Worm (Caenorhabditis elegans) whole organism, L1 larva: Measurements from ENCODE around the gene D1022.4.
"Not testable (repeated sequence)": the region's sequence is repeated elsewhere in the genome, so short reads cannot be mapped to it uniquely, and the experiment has no call there.

Source experiments
- C34B4.2 ChIP-seq: sonication (generic microtip); optimal IDR thresholded peaks from 2 replicates; lab custom pipeline; 2017; ENCODE audit warnings: mild to moderate bottlenecking, missing genetic modification characterization, missing compliant biosample characterization
- alr-1 ChIP-seq: fragments of 200-800 bp; sonication (Bioruptor generic); optimal IDR thresholded peaks from 2 replicates; lab custom pipeline; 2018; ENCODE audit warnings: borderline replicate concordance, mild to moderate bottlenecking, missing genetic modification characterization, missing compliant biosample characterization
- aly-2 ChIP-seq: fragments of 150-350 bp; optimal IDR thresholded peaks from 2 replicates; lab custom pipeline; 2014; ENCODE audit warnings: missing biosample characterization, missing genetic modification characterization
- ama-1 ChIP-seq: fragments of 150-350 bp; optimal IDR thresholded peaks from 2 replicates; lab custom pipeline; 2014
- ceh-63 ChIP-seq: fragments of 200-800 bp; sonication (Bioruptor generic); optimal IDR thresholded peaks from 2 replicates; lab custom pipeline; 2018; ENCODE audit warnings: mild to moderate bottlenecking, missing genetic modification characterization, missing compliant biosample characterization
- ceh-82 ChIP-seq, 3 experiments: fragments of 150-350 bp in 1 of 3; sonication (generic microtip) in 2 of 3; optimal IDR thresholded peaks; 2 replicates each; lab custom pipeline; 2014 to 2017; ENCODE audit warnings: missing biosample characterization in 3 of 3, missing genetic modification characterization in 3 of 3
- ceh-90 ChIP-seq: sonication (generic microtip); optimal IDR thresholded peaks from 2 replicates; lab custom pipeline; 2016; ENCODE audit warnings: missing genetic modification characterization, missing compliant biosample characterization
- ces-1 ChIP-seq: fragments of 150-350 bp; optimal IDR thresholded peaks from 2 replicates; lab custom pipeline; 2014; ENCODE audit warnings: missing biosample characterization, missing genetic modification reagents, missing genetic modification characterization
- egl-13 ChIP-seq: sonication (generic microtip); optimal IDR thresholded peaks from 2 replicates; lab custom pipeline; 2016; ENCODE audit warnings: missing genotype, missing genetic modification reagents, missing genetic modification characterization, missing compliant biosample characterization
- egl-27 ChIP-seq, 2 experiments: fragments of 150-350 bp in 1 of 2; sonication (generic microtip); optimal IDR thresholded peaks; 3 replicates each; lab custom pipeline; 2017 to 2018; ENCODE audit warnings: missing biosample characterization in 2 of 2, missing genetic modification characterization in 2 of 2, missing genetic modification reagents in 2 of 2
- elt-2 ChIP-seq: sonication (generic microtip); optimal IDR thresholded peaks from 2 replicates; lab custom pipeline; 2016; ENCODE audit warnings: missing genetic modification characterization, mild to moderate bottlenecking, inconsistent platforms, missing compliant biosample characterization, missing genetic modification reagents
- elt-3 ChIP-seq, 6 experiments: fragments of 150-350 bp in 1 of 6; sonication (generic microtip); optimal IDR thresholded peaks; 2 replicates each; lab custom pipeline; 2017 to 2018; ENCODE audit warnings: missing biosample characterization in 6 of 6, missing genetic modification characterization in 6 of 6, inconsistent platforms in 1 of 6
- ets-5 ChIP-seq: fragments of 200-800 bp; sonication (Bioruptor generic); IDR thresholded peaks from 2 replicates; pipeline ENCODE4 v1.3.6; 2022; ENCODE audit warnings: missing genetic modification characterization, missing compliant biosample characterization
- fkh-8 ChIP-seq: sonication (generic microtip); optimal IDR thresholded peaks from 2 replicates; lab custom pipeline; 2016; ENCODE audit warnings: mild to moderate bottlenecking, missing genetic modification characterization, missing compliant biosample characterization
- hpl-2 ChIP-seq: fragments of 150-350 bp; optimal IDR thresholded peaks from 2 replicates; lab custom pipeline; 2014; ENCODE audit warnings: missing biosample characterization, missing genetic modification reagents, missing genetic modification characterization
- irx-1 ChIP-seq: sonication (generic microtip); optimal IDR thresholded peaks from 2 replicates; lab custom pipeline; 2016; ENCODE audit warnings: missing genetic modification characterization, missing compliant biosample characterization
- isw-1 ChIP-seq: fragments of 200-800 bp; sonication (Bioruptor generic); IDR thresholded peaks from 2 replicates; pipeline ENCODE4 v1.3.6; 2022; ENCODE audit warnings: missing genetic modification characterization, missing compliant biosample characterization
- jun-1 ChIP-seq: fragments of 150-350 bp; optimal IDR thresholded peaks from 2 replicates; lab custom pipeline; 2014; ENCODE audit warnings: missing biosample characterization, missing genetic modification reagents, missing genetic modification characterization
- lin-15B ChIP-seq: fragments of 150-350 bp; sonication (generic microtip); optimal IDR thresholded peaks from 3 replicates; lab custom pipeline; 2014; ENCODE audit warnings: missing biosample characterization, missing genetic modification characterization
- lin-35 ChIP-seq, 2 experiments: fragments of 150-350 bp; optimal IDR thresholded peaks; 2 replicates each; lab custom pipeline; 2014; ENCODE audit warnings: missing biosample characterization in 2 of 2, missing genetic modification characterization in 2 of 2, missing genetic modification reagents in 2 of 2
- lir-3 ChIP-seq: sonication (generic microtip); optimal IDR thresholded peaks from 2 replicates; lab custom pipeline; 2016; ENCODE audit warnings: mild to moderate bottlenecking, missing genetic modification characterization, moderate library complexity, missing compliant biosample characterization; ENCODE audit not compliant: poor library complexity
- lsy-2 ChIP-seq, 2 experiments: fragments of 150-350 bp; optimal IDR thresholded peaks; 2 replicates each; lab custom pipeline; 2014; ENCODE audit warnings: missing biosample characterization in 2 of 2, missing genetic modification characterization in 2 of 2
- mab-9 ChIP-seq: fragments of 200-800 bp; sonication (Bioruptor generic); IDR thresholded peaks from 2 replicates; pipeline ENCODE4 v1.3.6; 2022; ENCODE audit warnings: missing genetic modification reagents, missing genetic modification characterization, missing compliant biosample characterization
- mdl-1 ChIP-seq, 2 experiments: fragments of 150-350 bp; optimal IDR thresholded peaks; 2 replicates each; lab custom pipeline; 2014 to 2017; ENCODE audit warnings: missing biosample characterization in 2 of 2, missing genetic modification characterization in 2 of 2, inconsistent platforms in 1 of 2
- mep-1 ChIP-seq: fragments of 150-350 bp; optimal IDR thresholded peaks from 2 replicates; lab custom pipeline; 2014; ENCODE audit warnings: missing biosample characterization, missing genetic modification characterization
- nhr-20 ChIP-seq: sonication (generic microtip); optimal IDR thresholded peaks from 2 replicates; lab custom pipeline; 2016; ENCODE audit warnings: mild to moderate bottlenecking, missing genetic modification characterization, missing compliant biosample characterization
- nhr-71 ChIP-seq: sonication (generic microtip); optimal IDR thresholded peaks from 2 replicates; lab custom pipeline; 2016; ENCODE audit warnings: mild to moderate bottlenecking, missing genetic modification characterization, moderate library complexity, missing compliant biosample characterization
- nhr-76 ChIP-seq: sonication (generic microtip); optimal IDR thresholded peaks from 2 replicates; lab custom pipeline; 2017; ENCODE audit warnings: missing biosample characterization, missing genetic modification characterization
- nhr-77 ChIP-seq: fragments of 150-350 bp; optimal IDR thresholded peaks from 2 replicates; lab custom pipeline; 2014; ENCODE audit warnings: missing biosample characterization, missing genetic modification characterization
- nhr-84 ChIP-seq: sonication (generic microtip); optimal IDR thresholded peaks from 2 replicates; lab custom pipeline; 2017; ENCODE audit warnings: missing biosample characterization, missing genetic modification characterization
- pqm-1 ChIP-seq: sonication (generic microtip); optimal IDR thresholded peaks from 3 replicates; lab custom pipeline; 2017; ENCODE audit warnings: missing biosample characterization, missing genetic modification characterization
- rnt-1 ChIP-seq: sonication (generic microtip); optimal IDR thresholded peaks from 2 replicates; lab custom pipeline; 2016; ENCODE audit warnings: mild to moderate bottlenecking, missing genetic modification characterization, moderate library complexity, missing compliant biosample characterization
- snu-23 ChIP-seq: sonication (generic microtip); optimal IDR thresholded peaks from 2 replicates; lab custom pipeline; 2016; ENCODE audit warnings: missing genetic modification characterization, missing compliant biosample characterization
- sox-4 ChIP-seq: sonication (generic microtip); optimal IDR thresholded peaks from 2 replicates; lab custom pipeline; 2016; ENCODE audit warnings: missing genetic modification characterization, missing compliant biosample characterization
- sup-37 ChIP-seq: fragments of 200-800 bp; sonication (Bioruptor generic); optimal IDR thresholded peaks from 2 replicates; lab custom pipeline; 2018; ENCODE audit warnings: mild to moderate bottlenecking, missing genetic modification characterization, missing compliant biosample characterization
- tbx-2 ChIP-seq: sonication (generic microtip); optimal IDR thresholded peaks from 2 replicates; lab custom pipeline; 2016; ENCODE audit warnings: missing genetic modification characterization, missing compliant biosample characterization
- tlp-1 ChIP-seq: fragments of 150-350 bp; optimal IDR thresholded peaks from 2 replicates; lab custom pipeline; 2014; ENCODE audit warnings: missing biosample characterization, missing genetic modification characterization
- unc-62 ChIP-seq: fragments of 150-350 bp; optimal IDR thresholded peaks from 2 replicates; lab custom pipeline; 2014; ENCODE audit warnings: missing biosample characterization, missing genetic modification reagents, missing genetic modification characterization
- unc-86 ChIP-seq: sonication (generic microtip); optimal IDR thresholded peaks from 2 replicates; lab custom pipeline; 2016; ENCODE audit warnings: missing genetic modification characterization, missing compliant biosample characterization
- unc-98 ChIP-seq: fragments of 200-800 bp; sonication (Bioruptor generic); IDR thresholded peaks from 2 replicates; pipeline ENCODE4 v1.3.6; 2022; ENCODE audit warnings: missing genetic modification characterization, missing compliant biosample characterization
- zip-4 ChIP-seq: fragments of 200-800 bp; sonication (Bioruptor generic); optimal IDR thresholded peaks from 2 replicates; lab custom pipeline; 2018; ENCODE audit warnings: mild to moderate bottlenecking, missing genetic modification characterization, moderate library complexity, missing compliant biosample characterization

Gene D1022.4

DNA sequence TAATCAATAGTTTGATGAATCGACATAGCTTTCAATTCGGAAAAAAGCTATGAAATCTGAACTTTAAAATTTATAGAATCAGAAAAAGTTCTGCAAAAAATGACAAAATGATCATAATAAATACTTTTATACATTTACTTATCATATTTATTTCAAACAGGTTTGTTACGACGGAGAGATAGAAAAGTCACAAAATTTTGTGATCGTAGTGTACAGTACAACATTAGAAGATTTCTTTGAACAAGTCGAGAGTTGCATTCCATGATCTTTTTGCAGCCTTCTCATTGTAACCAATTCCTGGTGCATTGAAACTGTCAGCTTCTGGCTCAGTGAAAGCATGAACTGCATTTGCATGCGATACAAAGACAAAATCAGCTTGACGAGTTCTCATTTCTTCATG is 908 bp downstream of the D1022.4 start, which contains the start of gene D1022.3:
TSS of gene D1022.3 (minus strand) at position 101 of the 400 bp plus-strand sequence.
- TF ChIP-seq elt-2 (tag; lab: Kevin White, UChicago) (no peak), unc-86 (no peak), fkh-8 (tag; lab: Kevin White, UChicago) (no peak), sup-37 (GFP tag; lab: Kevin White, UChicago) (no peak), nhr-77 (tag; lab: Kevin White, UChicago) (no peak), sox-4 (tag; lab: Kevin White, UChicago) (no peak), ama-1 (lab: Kevin White, UChicago) (no peak), tbx-2 (tag; lab: Kevin White, UChicago) (no peak), hpl-2 (GFP tag; lab: Kevin White, UChicago) (no peak), lsy-2 (tag; optimal IDR thresholded peaks at IDR 0.05; lab: Kevin White, UChicago) (no peak), ceh-90 (tag; lab: Kevin White, UChicago) (no peak), ets-5 (GFP tag; lab: Robert Waterston, UW) (no peak), lin-15B (tag; lab: Kevin White, UChicago) (no peak), rnt-1 (tag; lab: Kevin White, UChicago) (no peak), jun-1 (tag; lab: Kevin White, UChicago) (no peak), tlp-1 (tag; lab: Kevin White, UChicago) (no peak), egl-27 (tag; optimal IDR thresholded peaks at IDR 0.05; lab: Kevin White, UChicago) (no peak), unc-98 (GFP tag; lab: Robert Waterston, UW) (no peak)

DNA sequence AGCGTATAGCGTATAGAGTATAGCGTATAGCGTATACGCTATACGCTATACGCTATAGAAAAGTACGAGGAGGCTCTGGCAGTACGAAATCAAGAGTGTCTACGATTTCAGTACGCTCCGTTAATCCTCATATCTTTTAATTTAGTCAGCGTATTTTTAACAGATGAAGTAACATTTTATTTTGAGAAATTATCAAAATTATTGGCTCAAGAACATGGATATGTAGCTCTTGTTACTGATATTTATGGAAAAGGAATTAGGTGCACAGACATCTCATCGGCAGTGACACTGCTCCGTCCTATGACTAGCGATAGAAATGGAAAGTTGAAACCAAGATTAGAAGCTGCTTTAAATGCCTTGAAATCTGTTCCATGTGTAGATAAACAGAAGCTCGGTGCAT is 22.1 kb downstream of the D1022.4 start, which contains the start of gene K02A2.1:
TSS of gene K02A2.1 (plus strand) at position 301 of the 400 bp plus-strand sequence.
- not testable (repeated sequence) for TF ChIP-seq nhr-84; mep-1 (tag; lab: Kevin White, UChicago); snu-23 (GFP tag; lab: Kevin White, UChicago)

DNA sequence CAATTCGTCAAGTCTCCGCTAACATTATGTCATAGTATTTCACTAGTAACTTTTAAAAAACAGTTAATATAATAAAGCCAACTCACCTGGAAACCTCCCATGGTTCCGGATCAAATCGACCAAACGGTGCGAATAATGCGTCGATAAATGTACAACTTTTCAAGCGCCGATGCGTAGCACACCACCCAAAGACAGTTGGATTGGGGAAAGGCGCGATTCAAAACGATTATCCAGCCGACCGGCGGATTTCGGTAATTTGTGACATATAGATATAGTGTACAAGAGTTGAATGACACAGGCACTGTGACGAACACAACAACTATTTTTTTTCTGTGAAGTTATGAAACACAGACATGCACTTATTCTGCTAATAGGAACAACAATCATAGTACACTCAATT is 22.9 kb downstream of the D1022.4 start, which contains the start of gene kcc-3:
TSS of gene kcc-3 (minus strand) at position 101 of the 400 bp plus-strand sequence.
- TF ChIP-seq unc-86 (no peak), hpl-2 (GFP tag; lab: Kevin White, UChicago) (no peak), nhr-76 (tag; lab: Kevin White, UChicago) (no peak), mab-9 (GFP tag; lab: Robert Waterston, UW) (no peak)

DNA sequence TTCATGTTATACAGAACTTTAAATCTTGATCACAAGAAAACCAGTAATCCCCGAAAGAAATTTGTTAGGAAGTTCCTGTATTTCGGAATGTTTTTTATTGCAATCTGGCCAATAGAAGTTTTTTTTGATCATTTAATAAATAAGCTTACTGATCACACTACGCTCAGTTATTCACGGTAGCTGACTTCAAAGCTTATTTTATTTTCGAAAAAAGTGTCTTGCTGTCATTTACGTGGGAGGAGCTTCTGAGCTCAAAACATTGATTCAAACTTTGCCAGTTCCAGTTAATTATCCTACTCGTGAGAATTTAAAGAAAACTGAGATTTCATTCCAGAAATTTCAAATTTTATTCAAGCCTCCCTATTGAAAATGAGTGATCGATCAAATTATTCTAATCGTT is 24.8 kb downstream of the D1022.4 start, which contains the start of gene srd-54:
TSS of gene srd-54 (plus strand) at position 301 of the 400 bp plus-strand sequence.
- TF ChIP-seq nhr-84 (no peak), ceh-63 (GFP tag; lab: Kevin White, UChicago) (no peak), sox-4 (tag; lab: Kevin White, UChicago) (no peak), isw-1 (GFP tag; lab: Robert Waterston, UW) (no peak), alr-1 (tag; lab: Kevin White, UChicago) (no peak), irx-1 (no peak)

DNA sequence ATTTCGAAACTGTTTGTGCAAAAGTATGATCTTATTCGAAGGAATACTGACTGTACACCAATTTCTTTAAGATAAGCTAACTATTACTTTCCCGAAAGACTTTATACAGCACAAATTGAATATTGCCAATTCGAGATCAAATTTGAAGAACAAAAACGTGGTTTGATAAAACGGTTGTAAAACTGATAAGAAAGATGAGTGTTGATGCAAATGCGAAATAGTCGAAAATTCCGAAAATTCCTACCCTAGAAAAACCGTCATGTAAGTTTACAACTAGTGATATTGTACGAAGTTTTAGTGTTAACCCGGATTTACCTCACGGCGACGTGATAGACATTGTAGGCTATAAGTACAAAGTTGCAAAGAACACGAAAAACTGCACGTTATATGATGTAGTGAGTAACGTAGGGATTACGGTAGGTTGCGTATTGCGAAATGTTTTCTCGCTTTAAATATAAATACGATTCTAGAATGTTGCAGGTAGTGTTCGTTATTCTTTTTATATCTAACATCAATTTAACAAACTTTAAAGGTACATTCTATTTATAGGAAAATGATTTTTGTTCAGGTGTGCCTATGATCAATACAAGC is 36.2 kb downstream of the D1022.4 start:
- TF ChIP-seq lin-35 (GFP tag; optimal IDR thresholded peaks at IDR 0.05; lab: Kevin White, UChicago) (peak in 1 of 2 experiments; percentile 39), pqm-1 (no peak), lsy-2 (tag; optimal IDR thresholded peaks at IDR 0.05; lab: Kevin White, UChicago) (peak in 1 of 2 experiments; percentile 51), sox-4 (tag; lab: Kevin White, UChicago) (no peak), aly-2 (tag; lab: Kevin White, UChicago) (no peak), tlp-1 (tag; lab: Kevin White, UChicago) (no peak), unc-62 (GFP tag; lab: Kevin White, UChicago) (no peak), elt-3 (tag; optimal IDR thresholded peaks at IDR 0.05; lab: Kevin White, UChicago) (peak in 1 of 6 experiments; percentile 59), irx-1 (no peak), isw-1 (GFP tag; lab: Robert Waterston, UW) (no peak), zip-4 (GFP tag; lab: Kevin White, UChicago) (no peak), ceh-82 (tag; optimal IDR thresholded peaks at IDR 0.05; lab: Kevin White, UChicago) (no peak), nhr-71 (tag; lab: Kevin White, UChicago) (no peak), ces-1 (no peak), lir-3 (tag; lab: Kevin White, UChicago) (no peak), egl-13 (no peak), elt-2 (tag; lab: Kevin White, UChicago) (peak; percentile 56), mdl-1 (tag; optimal IDR thresholded peaks at IDR 0.05; lab: Kevin White, UChicago) (no peak), jun-1 (tag; lab: Kevin White, UChicago) (no peak), C34B4.2 (tag; lab: Kevin White, UChicago) (no peak), ceh-63 (GFP tag; lab: Kevin White, UChicago) (no peak), nhr-20 (peak; percentile 32)
